Fruit fly (Drosophila melanogaster): ENCODE measurements around the gene CG7512.

CG7512 gene

dm6 chr3L:11531994-11532732 is 18.7 kb downstream of the CG7512 start:
- TF ChIP-seq Sox14 (GFP tag; optimal IDR thresholded peaks at IDR 0.05) (no peak), salr (GFP tag; optimal IDR thresholded peaks at IDR 0.05) (no peak), CG1621 (tag; optimal IDR thresholded peaks at IDR 0.05) (no peak), CG6276 (GFP tag; optimal IDR thresholded peaks at IDR 0.05) (peak; percentile 28), CG3032 (tag; optimal IDR thresholded peaks at IDR 0.05) (peak; percentile 7), CG15336 (GFP tag; IDR thresholded peaks at IDR 0.05) (peak; percentile 15; the same call in 1 of the 2 replicates), CG32006 (GFP tag; optimal IDR thresholded peaks at IDR 0.05) (peak; percentile 46), Eip78C (GFP tag) (peak; percentile 56)

DNA sequence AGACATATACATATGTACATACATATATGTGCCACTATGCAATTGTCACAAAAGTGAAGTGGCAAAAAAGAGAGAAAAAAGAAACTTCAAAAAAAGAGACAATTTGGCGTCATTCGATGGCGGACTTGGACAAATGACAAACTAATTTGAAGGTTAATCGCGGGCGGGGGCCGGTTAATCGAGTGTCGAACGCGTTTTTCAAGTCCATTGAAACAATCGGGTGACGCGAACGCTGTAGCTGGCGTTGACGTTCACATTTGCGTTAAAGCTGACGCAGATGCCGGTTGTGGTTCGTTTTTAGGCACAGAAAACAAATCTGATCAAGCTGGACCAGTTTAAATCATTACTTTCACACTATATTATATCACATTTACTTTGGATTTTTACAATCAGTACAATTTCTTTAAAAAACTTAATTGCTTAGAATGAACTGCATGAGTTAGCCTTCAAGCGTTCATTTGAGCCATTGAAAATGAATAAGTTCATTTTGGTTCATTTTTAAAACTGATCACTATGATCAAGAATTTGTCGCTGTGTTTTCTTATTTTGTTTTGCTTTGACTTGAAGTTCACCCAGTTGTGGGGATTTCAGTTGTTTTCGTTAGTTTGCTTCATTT is 20.3 kb downstream of the CG7512 start:
- no peak for TF ChIP-seq CG6276 (GFP tag; optimal IDR thresholded peaks at IDR 0.05)
- peak; percentile 69 for TF ChIP-seq pdm3 (GFP tag; optimal IDR thresholded peaks at IDR 0.05)
- peak; percentile 35; the same call in 1 of the 2 replicates for TF ChIP-seq CG15336 (GFP tag; IDR thresholded peaks at IDR 0.05)
- TF ChIP-seq CG34406 (GFP tag; optimal IDR thresholded peaks at IDR 0.05): peak; percentile 44
- peak; percentile 68 for TF ChIP-seq CG31627 (GFP tag; optimal IDR thresholded peaks at IDR 0.05)
- TF ChIP-seq fd85E (GFP tag; optimal IDR thresholded peaks at IDR 0.05): no peak
- TF ChIP-seq CG16779 (tag; optimal IDR thresholded peaks at IDR 0.05): no peak
- TF ChIP-seq esn (GFP tag; optimal IDR thresholded peaks at IDR 0.05): peak; percentile 73
- TF ChIP-seq Sox102F (GFP tag; optimal IDR thresholded peaks at IDR 0.05): peak; percentile 55
- TF ChIP-seq Met (GFP tag; optimal IDR thresholded peaks at IDR 0.05): peak; percentile 61
- no peak for TF ChIP-seq CG6808 (GFP tag; optimal IDR thresholded peaks at IDR 0.05)
- no peak for TF ChIP-seq CG11294 (GFP tag; IDR thresholded peaks at IDR 0.05)
- no peak for TF ChIP-seq dsx (GFP tag; optimal IDR thresholded peaks at IDR 0.05; ENCODE audit: poor library complexity, severe bottlenecking)
- TF ChIP-seq salr (GFP tag; optimal IDR thresholded peaks at IDR 0.05): peak in 1 of 2 experiments; percentile 13
- TF ChIP-seq vri (GFP tag; optimal IDR thresholded peaks at IDR 0.05): no peak
- TF ChIP-seq Eip93F (GFP tag; optimal IDR thresholded peaks at IDR 0.05): no peak
- peak; percentile 60 for TF ChIP-seq lz (GFP tag; optimal IDR thresholded peaks at IDR 0.05)
- no peak for TF ChIP-seq CG6854 (GFP tag; optimal IDR thresholded peaks at IDR 0.05)
- TF ChIP-seq CG1621 (tag; optimal IDR thresholded peaks at IDR 0.05): no peak
- TF ChIP-seq CG7368 (GFP tag; optimal IDR thresholded peaks at IDR 0.05): no peak
- TF ChIP-seq Sox15 (GFP tag; optimal IDR thresholded peaks at IDR 0.05): no peak
- TF ChIP-seq CG10631 (GFP tag; optimal IDR thresholded peaks at IDR 0.05): no peak
- peak; percentile 42 for TF ChIP-seq OdsH (GFP tag; optimal IDR thresholded peaks at IDR 0.05)
- peak; percentile 47 for TF ChIP-seq Ets21C (GFP tag; optimal IDR thresholded peaks at IDR 0.05)
- peak; percentile 33 for TF ChIP-seq CG6792 (GFP tag; optimal IDR thresholded peaks at IDR 0.05)
- peak; percentile 25 for TF ChIP-seq cyc (GFP tag; optimal IDR thresholded peaks at IDR 0.05)
- peak; percentile 47 for TF ChIP-seq Sox14 (GFP tag; optimal IDR thresholded peaks at IDR 0.05)
- TF ChIP-seq CG10669 (GFP tag; optimal IDR thresholded peaks at IDR 0.05): no peak
- peak; percentile 43 for TF ChIP-seq Eip75B (GFP tag; optimal IDR thresholded peaks at IDR 0.05)
- peak; percentile 65 for TF ChIP-seq topi (GFP tag; optimal IDR thresholded peaks at IDR 0.05)
- no peak for TF ChIP-seq Ets96B (tag; optimal IDR thresholded peaks at IDR 0.05)
- TF ChIP-seq achi (GFP tag; optimal IDR thresholded peaks at IDR 0.05): peak; percentile 43
- TF ChIP-seq fd59A (GFP tag; optimal IDR thresholded peaks at IDR 0.05): no peak
- no peak for TF ChIP-seq Blimp-1 (GFP tag; optimal IDR thresholded peaks at IDR 0.05)
- peak; percentile 46 for TF ChIP-seq acj6 (GFP tag; optimal IDR thresholded peaks at IDR 0.05)
- no peak for TF ChIP-seq Hr38 (GFP tag; optimal IDR thresholded peaks at IDR 0.05)
- no peak for TF ChIP-seq CG9139 (GFP tag; optimal IDR thresholded peaks at IDR 0.05)
- no peak for TF ChIP-seq CG3032 (tag; optimal IDR thresholded peaks at IDR 0.05)
- peak; percentile 71 for TF ChIP-seq Hr39 (GFP tag; optimal IDR thresholded peaks at IDR 0.05)
- peak; percentile 26 for TF ChIP-seq CG11762 (GFP tag; optimal IDR thresholded peaks at IDR 0.05; ENCODE audit: insufficient read depth)
- TF ChIP-seq CG32006 (GFP tag; optimal IDR thresholded peaks at IDR 0.05): peak; percentile 59
- TF ChIP-seq dac (GFP tag; optimal IDR thresholded peaks at IDR 0.05): peak; percentile 19
- peak; percentile 4 for TF ChIP-seq CG8319 (GFP tag; optimal IDR thresholded peaks at IDR 0.05)
- TF ChIP-seq CG8119 (GFP tag; IDR thresholded peaks at IDR 0.05): peak; percentile 37; the same call in 2 of the 3 replicates
- TF ChIP-seq CG11902 (GFP tag; optimal IDR thresholded peaks at IDR 0.05): no peak

All from whole organism, prepupa.